Worm (Caenorhabditis elegans): ENCODE results near the gene srj-33.
A peak's percentile ranks its signal among the peaks of the same experiment; 100 is the strongest.

srj-33 gene

DNA sequence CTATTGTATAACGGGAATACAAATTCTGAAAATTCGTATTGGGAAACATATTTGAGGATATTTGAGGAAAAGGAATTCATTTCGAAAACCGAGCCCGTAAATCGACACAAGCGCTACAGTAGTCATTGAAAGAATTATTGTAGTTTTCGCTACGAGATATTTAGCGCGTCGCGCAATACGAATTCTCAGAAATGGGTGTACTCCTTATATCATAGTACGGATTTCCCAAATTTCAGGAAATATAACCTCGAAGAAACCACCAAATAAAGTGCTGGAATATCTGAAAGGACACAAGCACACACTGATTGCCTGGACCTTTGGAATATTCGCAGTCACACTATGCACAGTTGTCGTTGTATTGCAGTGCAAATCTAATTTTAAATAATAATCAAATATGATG lies 10.0 kb downstream of the srj-33 start:
- peak; percentile 35 for TF ChIP-seq hrde-1 (tag; optimal IDR thresholded peaks at IDR 0.05; ENCODE audit: borderline replicate concordance)
- no peak for TF ChIP-seq tbx-9 (tag; optimal IDR thresholded peaks at IDR 0.05; ENCODE audit: borderline replicate concordance)
- TF ChIP-seq nfyb-1 (GFP tag; IDR thresholded peaks at IDR 0.05), result 0 out of 2 replicates have a peak, but pooled peaks have one; percentile 53
- TF ChIP-seq lsl-1 (GFP tag; optimal IDR thresholded peaks at IDR 0.05), result peak; percentile 56
- TF ChIP-seq dpff-1 (tag; optimal IDR thresholded peaks at IDR 0.05), result no peak

ce11 chrV:9926240-9926639 lies 11.1 kb downstream of the srj-33 start, which contains the start of gene C50H2.13:
TSS of gene C50H2.13 (plus strand) at chrV:9926540.
- TF ChIP-seq T26A5.8 (tag; optimal IDR thresholded peaks at IDR 0.05) (no peak), ceh-40 (GFP tag; IDR thresholded peaks at IDR 0.05) (no peak), ztf-3 (GFP tag; optimal IDR thresholded peaks at IDR 0.05) (no peak), mel-28 (tag; optimal IDR thresholded peaks at IDR 0.05; ENCODE audit: borderline replicate concordance) (no peak), madf-3 (GFP tag; IDR thresholded peaks at IDR 0.05) (no peak), B0019.2 (GFP tag; conservative IDR thresholded peaks at IDR 0.05) (no peak), nfyb-1 (GFP tag; IDR thresholded peaks at IDR 0.05) (no peak), madf-8 (GFP tag; conservative IDR thresholded peaks at IDR 0.05) (no peak), rcor-1 (GFP tag; IDR thresholded peaks at IDR 0.05) (no peak), madf-6 (GFP tag; IDR thresholded peaks at IDR 0.05) (no peak), F39B2.1 (GFP tag; IDR thresholded peaks at IDR 0.05) (no peak), mcd-1 (GFP tag; IDR thresholded peaks at IDR 0.05) (no peak), ztf-28 (GFP tag; IDR thresholded peaks at IDR 0.05) (no peak), lin-26 (GFP tag; IDR thresholded peaks at IDR 0.05) (no peak), hrde-1 (tag; optimal IDR thresholded peaks at IDR 0.05; ENCODE audit: borderline replicate concordance) (no peak)

DNA sequence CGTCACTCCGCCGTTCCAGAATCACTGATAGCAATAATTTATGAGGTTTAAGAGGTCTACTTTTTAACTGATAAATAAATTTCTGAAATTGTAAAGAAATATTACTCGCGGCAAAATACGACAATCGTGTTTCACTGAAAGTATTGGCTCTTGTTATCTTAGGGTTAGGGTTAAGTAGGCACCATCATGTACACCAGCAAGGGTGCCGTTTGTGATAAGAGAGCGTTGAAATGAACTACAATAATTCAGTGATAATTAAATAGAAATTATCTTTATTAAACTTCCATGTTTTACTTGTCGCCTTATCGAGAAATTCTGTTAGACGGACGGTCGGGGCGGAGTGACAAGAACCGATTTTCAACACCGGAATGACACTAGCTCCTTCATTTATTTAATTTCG lies 11.7 kb downstream of the srj-33 start:
- TF ChIP-seq cebp-2 (GFP tag; IDR thresholded peaks at IDR 0.05) (no peak), let-607 (tag; optimal IDR thresholded peaks at IDR 0.05) (peak in 1 of 2 experiments; percentile 6), let-526 (GFP tag; IDR thresholded peaks at IDR 0.05) (no peak), ztf-25 (GFP tag; IDR thresholded peaks at IDR 0.05) (no peak), nhr-80 (tag; optimal IDR thresholded peaks at IDR 0.05) (peak; percentile 87)

ce11 chrV:9924389-9924788 lies 12.9 kb downstream of the srj-33 start:
- TF ChIP-seq T07F8.4 (tag; optimal IDR thresholded peaks at IDR 0.05), result no peak
- TF ChIP-seq attf-3 (GFP tag; conservative IDR thresholded peaks at IDR 0.05), result no peak
- TF ChIP-seq sdz-38 (tag; optimal IDR thresholded peaks at IDR 0.05), result no peak
- TF ChIP-seq dox-1 (GFP tag; IDR thresholded peaks at IDR 0.05), result no peak
- no peak for TF ChIP-seq egrh-3 (GFP tag; IDR thresholded peaks at IDR 0.05)
- TF ChIP-seq dpff-1 (tag; optimal IDR thresholded peaks at IDR 0.05), result no peak
- TF ChIP-seq nhr-27 (tag; optimal IDR thresholded peaks at IDR 0.05), result no peak
- TF ChIP-seq ZK185.1 (tag; optimal IDR thresholded peaks at IDR 0.05; ENCODE audit: poor library complexity, severe bottlenecking), result no peak
- TF ChIP-seq bed-1 (GFP tag; IDR thresholded peaks at IDR 0.05), result no peak
- no peak for TF ChIP-seq F33H1.4 (GFP tag; IDR thresholded peaks at IDR 0.05)

DNA sequence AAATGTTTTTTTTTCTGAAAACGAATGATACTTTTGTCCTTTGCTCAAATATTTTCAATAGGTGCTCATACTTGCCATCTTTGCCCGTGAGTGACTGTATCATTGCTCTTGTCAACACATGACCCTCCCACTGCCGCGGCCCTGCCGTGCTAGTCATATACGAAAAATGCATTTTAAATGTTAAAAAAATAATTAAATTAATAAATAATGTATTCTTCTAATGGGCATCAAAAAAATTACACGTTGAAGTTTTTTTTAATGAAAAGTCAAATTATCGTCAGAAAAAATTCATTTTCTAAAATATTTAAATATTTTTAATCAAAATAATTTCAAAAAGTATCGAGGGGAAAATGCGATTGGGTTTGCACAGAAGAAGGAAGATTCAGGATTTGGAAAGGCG lies 14.9 kb downstream of the srj-33 start, which contains the start of gene C50H2.7:
Gene C50H2.7, plus strand, starts transcription at position 301 of the 400 bp plus-strand sequence.
- TF ChIP-seq D2030.7 (GFP tag; IDR thresholded peaks at IDR 0.05), result no peak

Measured in whole organism, young adult.